Worm (Caenorhabditis elegans) whole organism, mixed stage, embryonic: ENCODE results near the gene puf-11.

Experiments used
- ces-1 ChIP-seq: fragments of 150-350 bp; optimal IDR thresholded peaks from 2 replicates; lab custom pipeline; 2014; ENCODE audit warnings: missing biosample characterization, missing genetic modification reagents, missing genetic modification characterization
- elt-1 ChIP-seq: sonication (generic microtip); optimal IDR thresholded peaks from 2 replicates; lab custom pipeline; 2017; ENCODE audit warnings: missing genetic modification characterization, mild to moderate bottlenecking, missing compliant biosample characterization, antibody characterized with exemption, moderate library complexity, borderline replicate concordance; ENCODE audit not compliant: insufficient read depth
- lin-13 ChIP-seq: fragments of 150-350 bp; optimal IDR thresholded peaks from 2 replicates; lab custom pipeline; 2014; ENCODE audit warnings: missing biosample characterization, missing genetic modification characterization
- nhr-12 ChIP-seq: fragments of 150-350 bp; optimal IDR thresholded peaks from 2 replicates; lab custom pipeline; 2014; ENCODE audit warnings: missing biosample characterization, missing genetic modification characterization
- nhr-76 ChIP-seq: sonication (generic microtip); optimal IDR thresholded peaks from 2 replicates; lab custom pipeline; 2017; ENCODE audit warnings: missing biosample characterization, missing genetic modification characterization
- unc-62 ChIP-seq: fragments of 150-350 bp; optimal IDR thresholded peaks from 2 replicates; lab custom pipeline; 2014; ENCODE audit warnings: missing biosample characterization, missing genetic modification reagents, missing genetic modification characterization

DNA sequence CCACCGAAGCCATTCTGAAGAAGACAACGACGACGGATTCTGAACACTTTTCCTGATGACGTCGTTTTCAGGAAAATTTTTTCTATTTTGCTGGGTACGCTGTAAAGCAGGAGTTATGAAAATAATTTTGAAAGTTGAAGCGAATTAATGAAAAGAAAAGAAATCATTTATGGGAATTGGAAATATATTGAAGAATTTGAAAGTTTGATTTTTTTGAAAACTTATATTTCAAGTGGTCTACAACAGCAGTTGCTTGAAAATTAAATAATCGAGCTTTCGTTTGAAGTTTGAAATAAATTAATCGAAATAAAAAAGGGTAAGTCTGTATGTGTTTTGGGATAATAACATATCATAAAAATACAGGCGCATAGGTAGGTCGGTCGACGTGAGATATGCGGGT lies 37.4 kb upstream of the puf-11 start, which contains the start of gene shl-1:
- TF ChIP-seq nhr-12 (no peak), unc-62 (GFP tag; lab: Kevin White, UChicago) (no peak), ces-1 (GFP tag; lab: Kevin White, UChicago) (no peak), lin-13 (tag; lab: Kevin White, UChicago) (no peak), nhr-76 (tag; lab: Kevin White, UChicago) (no peak), elt-1 (tag; lab: Kevin White, UChicago) (no peak)
